Worm (Caenorhabditis elegans) whole organism, early embryonic: Measurements from ENCODE around the gene srx-41.

Source experiments
- B0310.2 ChIP-seq: sonication (generic microtip); optimal IDR thresholded peaks from 2 replicates; lab custom pipeline; 2016; ENCODE audit warnings: mild to moderate bottlenecking, missing genetic modification characterization, missing compliant biosample characterization
- F13C5.2 ChIP-seq: sonication (generic microtip); optimal IDR thresholded peaks from 2 replicates; lab custom pipeline; 2017; ENCODE audit warnings: mild to moderate bottlenecking, missing genetic modification characterization, inconsistent platforms, missing compliant biosample characterization
- aly-1 ChIP-seq: sonication (generic microtip); optimal IDR thresholded peaks from 2 replicates; lab custom pipeline; 2016; ENCODE audit warnings: missing genetic modification characterization, missing compliant biosample characterization
- ama-1 ChIP-seq: fragments of 150-350 bp; optimal IDR thresholded peaks from 2 replicates; lab custom pipeline; 2014
- ceh-13 ChIP-seq: fragments of 200-800 bp; sonication (Bioruptor generic); optimal IDR thresholded peaks from 2 replicates; lab custom pipeline; 2018; ENCODE audit warnings: mild to moderate bottlenecking, missing genetic modification characterization, missing compliant biosample characterization
- ceh-36 ChIP-seq: sonication (generic microtip); optimal IDR thresholded peaks from 2 replicates; lab custom pipeline; 2016; ENCODE audit warnings: missing genetic modification characterization, inconsistent platforms, missing compliant biosample characterization
- ets-7 ChIP-seq: sonication (generic microtip); optimal IDR thresholded peaks from 2 replicates; lab custom pipeline; 2016; ENCODE audit warnings: missing genotype, missing genetic modification characterization, missing compliant biosample characterization
- flt-1 ChIP-seq: fragments of 200-800 bp; sonication (Bioruptor generic); IDR thresholded peaks from 2 replicates; pipeline ENCODE4 v1.3.6; 2022; ENCODE audit warnings: missing genetic modification characterization, missing compliant biosample characterization
- hmbx-1 ChIP-seq: sonication (generic microtip); optimal IDR thresholded peaks from 2 replicates; lab custom pipeline; 2016; ENCODE audit warnings: mild to moderate bottlenecking, missing genetic modification characterization, missing compliant biosample characterization
- hmg-4 ChIP-seq: fragments of 200-800 bp; sonication (Bioruptor generic); optimal IDR thresholded peaks from 2 replicates; lab custom pipeline; 2018; ENCODE audit warnings: mild to moderate bottlenecking, missing genetic modification characterization, missing compliant biosample characterization
- hnd-1 ChIP-seq: sonication (generic microtip); optimal IDR thresholded peaks from 2 replicates; lab custom pipeline; 2016; ENCODE audit warnings: missing genetic modification characterization, missing compliant biosample characterization
- pes-1 ChIP-seq: fragments of 200-800 bp; sonication (Bioruptor generic); IDR thresholded peaks from 2 replicates; pipeline ENCODE4 v1.3.6; 2022; ENCODE audit warnings: missing genetic modification reagents, missing genetic modification characterization, missing compliant biosample characterization
- scrt-1 ChIP-seq: fragments of 200-800 bp; sonication (Bioruptor generic); IDR thresholded peaks from 2 replicates; pipeline ENCODE4 v1.3.6; 2022; ENCODE audit warnings: missing genetic modification characterization, missing compliant biosample characterization
- sea-1 ChIP-seq: fragments of 200-800 bp; sonication (Bioruptor generic); conservative IDR thresholded peaks from 2 replicates; pipeline ENCODE4 v1.3.6; 2022; ENCODE audit warnings: missing genetic modification characterization, missing compliant biosample characterization
- tbx-11 ChIP-seq: fragments of 200-800 bp; sonication (Bioruptor generic); IDR thresholded peaks from 2 replicates; pipeline ENCODE4 v1.3.6; 2022; ENCODE audit warnings: missing genetic modification characterization, missing compliant biosample characterization
- tbx-37 ChIP-seq: fragments of 200-800 bp; sonication (Bioruptor generic); conservative IDR thresholded peaks from 2 replicates; pipeline ENCODE4 v1.3.6; 2022; ENCODE audit warnings: missing genetic modification reagents, missing genetic modification characterization, missing compliant biosample characterization
- tra-4 ChIP-seq: sonication (generic microtip); optimal IDR thresholded peaks from 2 replicates; lab custom pipeline; 2017; ENCODE audit warnings: missing genetic modification characterization, missing compliant biosample characterization

Gene srx-41

DNA sequence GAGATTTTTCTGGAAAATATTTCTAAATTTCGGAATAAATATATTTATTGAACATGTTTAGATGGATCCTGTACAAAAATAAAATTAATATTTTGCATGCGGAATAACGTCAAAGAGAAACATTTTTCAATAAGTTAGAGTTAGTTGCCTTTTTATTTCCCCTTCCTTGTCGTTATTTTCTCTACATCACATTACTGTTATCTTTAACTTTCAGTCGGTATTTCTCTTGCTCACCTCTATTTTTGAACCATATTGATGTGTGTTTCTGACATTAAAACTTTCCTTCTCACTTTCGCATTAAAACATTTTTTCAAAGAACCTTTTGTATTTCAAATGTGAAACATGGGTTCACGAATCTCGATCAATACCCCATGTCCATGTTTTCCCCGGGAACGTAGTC lies 33.5 kb upstream of the srx-41 start, which contains the start of gene Y39H10B.3:
Y39H10B.3 (plus strand) TSS at position 301 of the 400 bp plus-strand sequence.
- TF ChIP-seq hnd-1 (tag; lab: Kevin White, UChicago), result no peak
- no peak for TF ChIP-seq ets-7 (tag; lab: Kevin White, UChicago)
- TF ChIP-seq tbx-37 (GFP tag; lab: Robert Waterston, UW), result no peak
- no peak for TF ChIP-seq tbx-11
- TF ChIP-seq aly-1, result no peak
- TF ChIP-seq F13C5.2, result no peak
- no peak for TF ChIP-seq ceh-36 (tag; lab: Kevin White, UChicago)
- no peak for TF ChIP-seq tra-4 (tag; lab: Kevin White, UChicago)
- no peak for TF ChIP-seq sea-1 (GFP tag; lab: Robert Waterston, UW)
- no peak for TF ChIP-seq ama-1 (lab: Kevin White, UChicago)
- TF ChIP-seq hmg-4 (GFP tag; lab: Kevin White, UChicago), result no peak
- no peak for TF ChIP-seq pes-1 (GFP tag; lab: Robert Waterston, UW)
- no peak for TF ChIP-seq hmbx-1 (tag; lab: Kevin White, UChicago)

DNA sequence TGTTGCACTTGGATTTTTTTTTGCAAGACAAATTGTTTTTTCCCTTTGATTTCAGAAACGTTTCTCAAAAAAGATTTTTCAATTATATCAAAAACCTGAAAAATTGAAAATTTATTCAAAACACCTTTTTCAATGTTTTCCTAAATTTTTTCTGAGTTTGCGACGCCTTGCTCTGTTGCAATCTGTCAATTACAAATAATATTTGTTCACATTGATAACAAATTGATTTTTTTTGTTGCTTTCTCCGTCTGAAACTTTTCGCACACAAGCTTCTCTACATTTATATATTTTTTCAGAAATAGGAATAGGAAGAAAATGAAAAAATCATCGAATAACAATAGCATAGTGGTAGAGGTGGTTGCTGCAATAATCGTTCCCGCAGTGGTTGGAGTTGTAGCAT lies 31.5 kb upstream of the srx-41 start, which contains the start of gene Y39H10B.2:
Y39H10B.2 (plus strand) TSS at position 301 of the 400 bp plus-strand sequence.
- no peak for TF ChIP-seq ceh-13 (GFP tag; lab: Kevin White, UChicago)
- no peak for TF ChIP-seq ets-7 (tag; lab: Kevin White, UChicago)
- TF ChIP-seq B0310.2 (tag; lab: Kevin White, UChicago), result no peak
- TF ChIP-seq hmbx-1 (tag; lab: Kevin White, UChicago), result no peak
- no peak for TF ChIP-seq hnd-1 (tag; lab: Kevin White, UChicago)
- TF ChIP-seq sea-1 (GFP tag; lab: Robert Waterston, UW), result no peak
- no peak for TF ChIP-seq pes-1 (GFP tag; lab: Robert Waterston, UW)
- no peak for TF ChIP-seq scrt-1 (GFP tag; lab: Robert Waterston, UW)

DNA sequence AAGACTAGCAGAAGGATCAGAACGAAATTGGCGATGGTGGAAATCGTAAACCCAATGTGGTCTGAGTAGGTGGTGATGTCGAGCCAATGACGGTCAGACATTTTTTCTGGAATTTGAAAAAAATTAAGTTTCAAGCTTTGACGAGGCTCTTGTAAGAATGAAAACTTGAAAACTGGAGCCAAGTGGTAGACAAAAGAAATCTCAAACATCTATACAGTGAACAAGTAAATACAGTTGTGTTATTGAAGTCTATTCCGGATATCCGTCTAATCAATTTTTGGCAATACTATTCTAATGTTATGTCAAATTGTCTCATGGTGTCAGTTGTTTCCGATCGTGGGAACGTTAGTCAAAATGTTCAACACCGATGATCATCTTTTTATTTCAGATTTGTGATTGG lies 29.9 kb upstream of the srx-41 start, which contains the start of gene str-113:
str-113 (minus strand) TSS at position 101 of the 400 bp plus-strand sequence.
- TF ChIP-seq tbx-37 (GFP tag; lab: Robert Waterston, UW), result no peak
- no peak for TF ChIP-seq ets-7 (tag; lab: Kevin White, UChicago)
- no peak for TF ChIP-seq ceh-36 (tag; lab: Kevin White, UChicago)
- no peak for TF ChIP-seq tbx-11
- TF ChIP-seq B0310.2 (tag; lab: Kevin White, UChicago), result no peak
- no peak for TF ChIP-seq aly-1
- no peak for TF ChIP-seq pes-1 (GFP tag; lab: Robert Waterston, UW)
- TF ChIP-seq hnd-1 (tag; lab: Kevin White, UChicago), result no peak
- TF ChIP-seq scrt-1 (GFP tag; lab: Robert Waterston, UW), result no peak

DNA sequence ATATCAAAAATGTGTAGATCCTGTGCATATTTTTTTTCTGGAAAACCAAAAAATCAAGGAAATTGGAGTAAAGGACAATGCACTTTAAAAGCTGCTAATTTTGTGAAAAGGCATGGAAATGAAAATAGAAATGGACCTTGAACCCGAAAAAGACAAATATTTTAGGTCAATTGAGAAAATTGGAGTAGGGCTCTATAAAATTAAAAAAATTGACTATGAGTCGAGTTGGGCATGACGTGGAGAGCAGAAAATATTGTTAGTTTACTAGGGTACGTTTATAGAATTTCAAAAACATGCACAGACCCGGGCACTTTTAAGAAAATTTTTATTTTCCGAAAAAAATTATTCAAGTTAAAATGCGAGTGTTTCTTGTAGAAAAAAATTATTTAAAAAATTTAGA lies 22.5 kb upstream of the srx-41 start, which contains the start of gene acr-23:
acr-23 (minus strand) TSS at position 101 of the 400 bp plus-strand sequence.
- no peak for TF ChIP-seq ets-7 (tag; lab: Kevin White, UChicago)
- TF ChIP-seq pes-1 (GFP tag; lab: Robert Waterston, UW), result no peak
- TF ChIP-seq tbx-37 (GFP tag; lab: Robert Waterston, UW), result no peak
- TF ChIP-seq F13C5.2, result no peak
- no peak for TF ChIP-seq ceh-36 (tag; lab: Kevin White, UChicago)
- no peak for TF ChIP-seq hnd-1 (tag; lab: Kevin White, UChicago)
- no peak for TF ChIP-seq scrt-1 (GFP tag; lab: Robert Waterston, UW)
- no peak for TF ChIP-seq aly-1

DNA sequence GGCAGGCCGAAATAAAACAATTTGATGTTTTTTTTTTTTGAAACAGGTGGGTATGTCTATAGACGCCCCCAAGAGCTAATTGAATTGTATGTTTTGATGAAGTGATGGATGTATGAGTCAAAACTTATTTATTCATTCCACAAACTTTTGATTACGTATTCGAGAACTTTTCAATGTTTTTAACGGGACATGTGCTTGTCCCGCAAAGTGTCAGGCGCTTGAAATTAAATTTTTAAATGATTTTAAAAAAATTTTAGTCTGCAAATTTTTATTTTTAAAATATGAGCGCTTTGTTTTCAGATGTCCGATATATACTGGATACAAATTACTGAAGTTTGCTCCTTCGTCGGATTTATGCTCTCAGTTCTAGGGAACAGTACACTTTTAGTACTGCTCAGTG lies 12.5 kb upstream of the srx-41 start, which contains the start of gene str-114:
str-114 (plus strand) TSS at position 301 of the 400 bp plus-strand sequence.
- no peak for TF ChIP-seq hmbx-1 (tag; lab: Kevin White, UChicago)
- no peak for TF ChIP-seq tbx-37 (GFP tag; lab: Robert Waterston, UW)
- TF ChIP-seq pes-1 (GFP tag; lab: Robert Waterston, UW), result no peak
- TF ChIP-seq flt-1, result no peak
- TF ChIP-seq ceh-13 (GFP tag; lab: Kevin White, UChicago), result no peak
- no peak for TF ChIP-seq sea-1 (GFP tag; lab: Robert Waterston, UW)
- TF ChIP-seq hmg-4 (GFP tag; lab: Kevin White, UChicago), result no peak
- no peak for TF ChIP-seq F13C5.2
- no peak for TF ChIP-seq tbx-11
- no peak for TF ChIP-seq tra-4 (tag; lab: Kevin White, UChicago)
- no peak for TF ChIP-seq ets-7 (tag; lab: Kevin White, UChicago)
- TF ChIP-seq ama-1 (lab: Kevin White, UChicago), result no peak
- TF ChIP-seq ceh-36 (tag; lab: Kevin White, UChicago), result no peak
- no peak for TF ChIP-seq aly-1
- no peak for TF ChIP-seq hnd-1 (tag; lab: Kevin White, UChicago)
- TF ChIP-seq B0310.2 (tag; lab: Kevin White, UChicago), result no peak
- TF ChIP-seq scrt-1 (GFP tag; lab: Robert Waterston, UW), result no peak

DNA sequence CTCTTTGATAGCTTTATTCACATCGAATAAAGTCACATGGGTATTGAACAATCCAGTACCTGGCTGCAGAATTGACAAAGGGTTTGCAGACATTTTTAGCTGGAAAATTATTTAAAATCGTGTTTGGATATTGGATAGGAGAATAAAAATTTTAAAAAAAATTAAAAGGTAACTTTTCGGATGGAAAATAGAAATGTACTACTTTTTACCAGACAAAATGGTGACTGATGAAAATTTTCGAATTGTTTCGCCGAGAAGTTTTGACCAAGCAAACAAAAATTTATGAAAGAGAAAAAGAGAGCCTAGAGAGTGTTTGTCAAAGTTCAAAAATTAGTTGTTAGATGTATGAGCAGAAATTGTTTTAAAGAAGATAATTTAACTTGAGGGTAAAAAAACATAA lies 10.9 kb upstream of the srx-41 start, which contains the start of gene F59B1.10:
F59B1.10 (minus strand) TSS at position 101 of the 400 bp plus-strand sequence.
- TF ChIP-seq ceh-36 (tag; lab: Kevin White, UChicago) (no peak), sea-1 (GFP tag; lab: Robert Waterston, UW) (no peak), pes-1 (GFP tag; lab: Robert Waterston, UW) (no peak), ceh-13 (GFP tag; lab: Kevin White, UChicago) (no peak), ama-1 (lab: Kevin White, UChicago) (no peak), aly-1 (no peak), ets-7 (tag; lab: Kevin White, UChicago) (no peak), hmg-4 (GFP tag; lab: Kevin White, UChicago) (no peak), hmbx-1 (tag; lab: Kevin White, UChicago) (no peak), B0310.2 (tag; lab: Kevin White, UChicago) (no peak), scrt-1 (GFP tag; lab: Robert Waterston, UW) (no peak), tra-4 (tag; lab: Kevin White, UChicago) (no peak), tbx-11 (no peak)

DNA sequence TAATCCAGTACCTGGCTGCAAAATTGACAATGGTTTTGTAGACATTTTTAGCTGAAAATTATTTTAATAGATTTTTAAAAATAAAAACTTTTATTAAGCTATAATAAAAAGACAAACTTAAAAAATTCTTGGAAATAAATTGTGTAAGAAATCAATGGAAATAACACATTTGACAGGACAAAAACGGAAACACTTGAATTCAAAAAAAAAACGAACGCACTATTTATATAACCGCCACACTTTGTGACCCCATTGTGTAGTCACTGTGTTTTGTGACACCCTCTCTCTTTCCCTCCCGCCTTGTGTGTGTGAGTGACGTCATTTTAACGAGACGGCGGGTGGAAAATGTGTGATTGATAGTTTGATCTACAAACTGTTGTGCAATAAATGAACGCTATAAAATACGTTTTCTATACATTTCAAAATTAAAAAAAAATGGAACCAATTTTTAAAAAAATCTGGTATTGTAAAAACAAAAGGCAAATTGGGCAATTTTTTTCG lies 7.3 kb upstream of the srx-41 start, which contains the start of gene F59B1.8:
F59B1.8 (minus strand) TSS at position 51 of the 501 bp plus-strand sequence.
- TF ChIP-seq ama-1 (lab: Kevin White, UChicago) (no peak), hmbx-1 (tag; lab: Kevin White, UChicago) (no peak), hnd-1 (tag; lab: Kevin White, UChicago) (no peak), ets-7 (tag; lab: Kevin White, UChicago) (no peak), tra-4 (tag; lab: Kevin White, UChicago) (no peak), scrt-1 (GFP tag; lab: Robert Waterston, UW) (no peak), tbx-37 (GFP tag; lab: Robert Waterston, UW) (no peak), ceh-36 (tag; lab: Kevin White, UChicago) (no peak), ceh-13 (GFP tag; lab: Kevin White, UChicago) (no peak), pes-1 (GFP tag; lab: Robert Waterston, UW) (no peak), B0310.2 (tag; lab: Kevin White, UChicago) (no peak), hmg-4 (GFP tag; lab: Kevin White, UChicago) (no peak), flt-1 (no peak), F13C5.2 (no peak)
